Fruit fly (Drosophila melanogaster) whole organism, adult: ENCODE results near the gene Srp14.

ENCODE experiments used
- CG7101 ChIP-seq: fragments of 200-800 bp; sonication (Bioruptor generic); optimal IDR thresholded peaks from 2 replicates; lab custom pipeline; 2018; ENCODE audit warnings: missing biosample characterization, mild to moderate bottlenecking, missing genetic modification characterization, moderate library complexity
- cic ChIP-seq: fragments of 200-800 bp; sonication (Bioruptor generic); optimal IDR thresholded peaks from 2 replicates; lab custom pipeline; 2017; ENCODE audit warnings: missing biosample characterization, mild to moderate bottlenecking, missing genetic modification characterization, moderate library complexity

DNA sequence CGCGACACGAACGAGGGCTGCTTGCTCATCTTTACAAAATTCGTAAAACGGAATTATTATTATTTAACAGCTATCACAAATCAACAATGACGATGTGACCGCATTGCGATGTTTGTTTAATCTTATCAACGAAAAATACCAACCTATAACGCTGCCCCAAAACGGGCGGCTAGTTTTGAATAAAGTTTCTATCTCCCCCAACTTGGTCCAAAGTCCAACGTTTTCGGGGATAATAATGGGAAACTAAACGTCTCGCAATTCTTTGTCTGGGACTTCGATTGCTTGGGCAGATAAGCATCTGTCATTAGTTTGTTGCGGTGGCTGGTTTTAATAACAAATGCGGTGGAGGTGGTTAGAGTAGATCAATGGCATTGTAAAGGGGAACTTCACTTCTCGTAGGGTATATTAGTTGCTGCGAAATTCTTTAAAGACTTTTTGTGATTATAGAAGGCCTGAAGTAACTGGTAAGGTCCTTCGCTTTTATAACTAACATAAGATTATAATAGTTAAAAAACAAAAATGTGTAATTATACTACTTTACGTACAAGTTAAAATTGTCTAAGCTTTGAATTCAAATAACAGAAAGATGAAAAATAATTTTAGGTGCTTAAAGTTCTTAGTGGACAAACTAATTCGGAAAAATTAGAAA lies 19.8 kb upstream of the Srp14 start, which contains the start of gene CG15922:
- TF ChIP-seq CG7101 (tag; lab: Kevin White, UChicago), result no peak
- TF ChIP-seq cic (GFP tag; lab: Kevin White, UChicago), result no peak
